Fruit fly (Drosophila melanogaster) whole organism: ENCODE data around the gene CG31882.

Experiments used
- CG8478 ChIP-seq: fragments of >200 bp; optimal IDR thresholded peaks from 2 replicates; lab custom pipeline; 2018; ENCODE audit warnings: inconsistent platforms
- EcR ChIP-seq, 2 experiments: fragments of >200 bp; optimal IDR thresholded peaks; 2 replicates each; lab custom pipeline; 2017; ENCODE audit warnings: missing biosample characterization in 2 of 2, missing genetic modification characterization in 2 of 2, missing genetic modification reagents in 2 of 2

dm6 chr2L:9602103-9602502 is 23.0 kb downstream of the CG31882 start:
- no peak for TF ChIP-seq CG8478
- no peak for TF ChIP-seq EcR (GFP tag; optimal IDR thresholded peaks at IDR 0.05; lab: Kevin White, UChicago)
